Fruit fly (Drosophila melanogaster) whole organism, embryonic: ENCODE results near the gene CG16775.

ENCODE experiments used
- ATbp ChIP-seq: fragments of 200-800 bp; sonication (Bioruptor generic); optimal IDR thresholded peaks from 2 replicates; lab custom pipeline; 2017; ENCODE audit warnings: missing biosample characterization, mild to moderate bottlenecking, missing genetic modification characterization, missing genetic modification reagents
- CG10267 ChIP-seq: fragments of 200-800 bp; sonication (Bioruptor generic); optimal IDR thresholded peaks from 2 replicates; lab custom pipeline; 2018; ENCODE audit warnings: missing biosample characterization, mild to moderate bottlenecking, missing genetic modification characterization, moderate library complexity
- CG10431 ChIP-seq: fragments of 200-800 bp; sonication (Bioruptor generic); optimal IDR thresholded peaks from 3 replicates; lab custom pipeline; 2018; ENCODE audit warnings: missing biosample characterization, mild to moderate bottlenecking, missing genetic modification characterization
- CG10654 ChIP-seq: fragments of 200-800 bp; sonication (Bioruptor generic); optimal IDR thresholded peaks from 2 replicates; lab custom pipeline; 2016; ENCODE audit warnings: missing biosample characterization, missing genetic modification characterization
- CG11085 ChIP-seq: fragments of 200-800 bp; sonication (Bioruptor generic); IDR thresholded peaks from 2 replicates; pipeline ENCODE4 v1.3.6; 2022; ENCODE audit warnings: missing biosample characterization, missing genetic modification characterization
- CG11560 ChIP-seq: fragments of 200-800 bp; sonication (Bioruptor generic); IDR thresholded peaks from 3 replicates; pipeline ENCODE4 v1.3.6; 2022; ENCODE audit warnings: missing biosample characterization, missing genetic modification characterization
- CG11695 ChIP-seq: fragments of 200-800 bp; sonication (Bioruptor generic); IDR thresholded peaks from 3 replicates; pipeline ENCODE4 v1.3.6; 2022; ENCODE audit warnings: missing biosample characterization, missing genetic modification characterization
- CG12071 ChIP-seq: fragments of 200-800 bp; sonication (Bioruptor generic); optimal IDR thresholded peaks from 3 replicates; lab custom pipeline; 2018; ENCODE audit warnings: missing biosample characterization, mild to moderate bottlenecking, missing genetic modification characterization
- CG12942 ChIP-seq: fragments of 200-800 bp; sonication (Bioruptor generic); optimal IDR thresholded peaks from 3 replicates; lab custom pipeline; 2016; ENCODE audit warnings: missing biosample characterization, missing genetic modification characterization
- CG14710 ChIP-seq: fragments of 200-800 bp; sonication (Bioruptor generic); optimal IDR thresholded peaks from 3 replicates; lab custom pipeline; 2019; ENCODE audit warnings: missing biosample characterization, mild to moderate bottlenecking, missing genetic modification characterization, moderate library complexity
- CG17361 ChIP-seq: fragments of 200-800 bp; sonication (Bioruptor generic); IDR thresholded peaks from 3 replicates; pipeline ENCODE4 v1.3.6; 2022; ENCODE audit warnings: missing biosample characterization, missing genetic modification characterization
- CG1792 ChIP-seq: fragments of 200-800 bp; sonication (Bioruptor generic); optimal IDR thresholded peaks from 2 replicates; lab custom pipeline; 2016; ENCODE audit warnings: missing biosample characterization, missing genetic modification characterization
- CG31365 ChIP-seq: fragments of 200-800 bp; sonication (Bioruptor generic); optimal IDR thresholded peaks from 2 replicates; lab custom pipeline; 2018; ENCODE audit warnings: missing biosample characterization, mild to moderate bottlenecking, missing genetic modification characterization
- CG3163 ChIP-seq: fragments of 200-800 bp; sonication (Bioruptor generic); optimal IDR thresholded peaks from 3 replicates; lab custom pipeline; 2016; ENCODE audit warnings: missing biosample characterization, missing genetic modification characterization
- CG3281 ChIP-seq: fragments of 200-800 bp; sonication (Bioruptor generic); optimal IDR thresholded peaks from 3 replicates; lab custom pipeline; 2017; ENCODE audit warnings: missing biosample characterization, mild to moderate bottlenecking, missing genetic modification characterization
- CG33557 ChIP-seq: fragments of 200-800 bp; sonication (Bioruptor generic); optimal IDR thresholded peaks from 2 replicates; lab custom pipeline; 2019; ENCODE audit warnings: missing biosample characterization, mild to moderate bottlenecking, missing genetic modification characterization, moderate library complexity
- CG34224 ChIP-seq: fragments of 200-800 bp; sonication (Bioruptor generic); IDR thresholded peaks from 3 replicates; pipeline ENCODE4 v1.3.6; 2022; ENCODE audit warnings: missing biosample characterization, missing genetic modification characterization; ENCODE audit not compliant: partially characterized antibody
- CG3847 ChIP-seq: fragments of 200-800 bp; sonication (Bioruptor generic); IDR thresholded peaks from 2 replicates; pipeline ENCODE4 v1.3.6; 2022; ENCODE audit warnings: missing biosample characterization, missing genetic modification characterization
- CG3995 ChIP-seq: fragments of 200-800 bp; sonication (Bioruptor generic); optimal IDR thresholded peaks from 3 replicates; lab custom pipeline; 2016; ENCODE audit warnings: missing biosample characterization, missing genetic modification characterization
- CG4424 ChIP-seq: fragments of 200-800 bp; sonication (Bioruptor generic); optimal IDR thresholded peaks from 3 replicates; lab custom pipeline; 2016; ENCODE audit warnings: missing biosample characterization, missing genetic modification characterization
- CHES-1-like ChIP-seq: fragments of 200-800 bp; sonication (Bioruptor generic); optimal IDR thresholded peaks from 2 replicates; lab custom pipeline; 2016; ENCODE audit warnings: missing biosample characterization, missing genetic modification characterization
- HHEX ChIP-seq: fragments of 200-800 bp; sonication (Bioruptor generic); optimal IDR thresholded peaks from 3 replicates; lab custom pipeline; 2017; ENCODE audit warnings: missing biosample characterization, mild to moderate bottlenecking, missing genetic modification characterization, missing genetic modification reagents
- HmgZ ChIP-seq: fragments of 200-800 bp; sonication (Bioruptor generic); optimal IDR thresholded peaks from 2 replicates; lab custom pipeline; 2018; ENCODE audit warnings: missing biosample characterization, mild to moderate bottlenecking, missing genetic modification characterization
- Jarid2 ChIP-seq: fragments of 200-800 bp; sonication (Bioruptor generic); optimal IDR thresholded peaks from 3 replicates; lab custom pipeline; 2017; ENCODE audit warnings: mild to moderate bottlenecking, missing biosample characterization, missing genetic modification reagents, missing genetic modification characterization
- Mes4 ChIP-seq: fragments of 200-800 bp; sonication (Bioruptor generic); optimal IDR thresholded peaks from 2 replicates; lab custom pipeline; 2016; ENCODE audit warnings: missing biosample characterization, missing genetic modification characterization
- Vsx1 ChIP-seq: fragments of 200-800 bp; sonication (Bioruptor generic); optimal IDR thresholded peaks from 2 replicates; lab custom pipeline; 2017; ENCODE audit warnings: missing biosample characterization, mild to moderate bottlenecking, missing genetic modification characterization, missing genetic modification reagents
- az2 ChIP-seq: fragments of 200-800 bp; sonication (Bioruptor generic); optimal IDR thresholded peaks from 3 replicates; lab custom pipeline; 2016; ENCODE audit warnings: missing biosample characterization, missing genetic modification characterization
- btn ChIP-seq: fragments of 200-800 bp; sonication (Bioruptor generic); optimal IDR thresholded peaks from 2 replicates; lab custom pipeline; 2016; ENCODE audit warnings: missing biosample characterization, missing genetic modification characterization
- da ChIP-seq: fragments of 200-800 bp; sonication (Bioruptor generic); optimal IDR thresholded peaks from 2 replicates; lab custom pipeline; 2016; ENCODE audit warnings: missing biosample characterization, missing genetic modification characterization
- disco-r ChIP-seq: fragments of 200-800 bp; sonication (Bioruptor generic); optimal IDR thresholded peaks from 2 replicates; lab custom pipeline; 2016; ENCODE audit warnings: missing biosample characterization, missing genetic modification characterization
- gem ChIP-seq: fragments of 200-800 bp; sonication (Bioruptor generic); optimal IDR thresholded peaks from 2 replicates; lab custom pipeline; 2019; ENCODE audit warnings: missing biosample characterization, mild to moderate bottlenecking, missing genetic modification characterization, moderate library complexity
- gt ChIP-seq: fragments of 200-800 bp; sonication (Bioruptor generic); IDR thresholded peaks from 2 replicates; pipeline ENCODE4 v1.3.6; 2022; ENCODE audit warnings: missing biosample characterization, missing genetic modification characterization
- hb ChIP-seq: fragments of 200-800 bp; sonication (Bioruptor generic); IDR thresholded peaks from 3 replicates; pipeline ENCODE4 v1.3.6; 2022; ENCODE audit warnings: missing biosample characterization, missing genetic modification characterization; ENCODE audit not compliant: partially characterized antibody
- her ChIP-seq: fragments of 200-800 bp; sonication (Bioruptor generic); optimal IDR thresholded peaks from 2 replicates; lab custom pipeline; 2016; ENCODE audit warnings: missing biosample characterization, missing genetic modification characterization
- jumu ChIP-seq: fragments of 200-800 bp; sonication (Bioruptor generic); optimal IDR thresholded peaks from 3 replicates; lab custom pipeline; 2016; ENCODE audit warnings: missing biosample characterization, missing genetic modification characterization
- nerfin-1 ChIP-seq: fragments of 200-800 bp; sonication (Bioruptor generic); optimal IDR thresholded peaks from 3 replicates; lab custom pipeline; 2019; ENCODE audit warnings: missing biosample characterization, mild to moderate bottlenecking, missing genetic modification characterization, moderate library complexity
- nerfin-2 ChIP-seq: fragments of 200-800 bp; sonication (Bioruptor generic); IDR thresholded peaks from 2 replicates; pipeline ENCODE4 v1.3.6; 2022; ENCODE audit warnings: missing biosample characterization, missing genetic modification characterization; ENCODE audit not compliant: partially characterized antibody
- p53 ChIP-seq: fragments of 200-800 bp; sonication (Bioruptor generic); optimal IDR thresholded peaks from 2 replicates; lab custom pipeline; 2016; ENCODE audit warnings: missing biosample characterization, missing genetic modification characterization
- peb ChIP-seq: fragments of 200-800 bp; sonication (Bioruptor generic); IDR thresholded peaks from 2 replicates; pipeline ENCODE4 v1.3.6; 2022; ENCODE audit warnings: missing biosample characterization, missing genetic modification characterization
- phol ChIP-seq: fragments of 200-800 bp; sonication (Bioruptor generic); optimal IDR thresholded peaks from 3 replicates; lab custom pipeline; 2018; ENCODE audit warnings: missing biosample characterization, mild to moderate bottlenecking, missing genetic modification characterization, moderate library complexity
- pzg ChIP-seq: fragments of 200-800 bp; sonication (Bioruptor generic); optimal IDR thresholded peaks from 3 replicates; lab custom pipeline; 2018; ENCODE audit warnings: missing biosample characterization, mild to moderate bottlenecking, missing genetic modification characterization, moderate library complexity
- repo ChIP-seq: fragments of 200-800 bp; sonication (Bioruptor generic); optimal IDR thresholded peaks from 2 replicates; lab custom pipeline; 2016; ENCODE audit warnings: missing biosample characterization, missing genetic modification characterization
- rib ChIP-seq: fragments of 200-800 bp; sonication (Bioruptor generic); IDR thresholded peaks from 2 replicates; pipeline ENCODE4 v1.3.6; 2022; ENCODE audit warnings: missing biosample characterization, missing genetic modification characterization
- sens-2 ChIP-seq: fragments of 200-800 bp; sonication (Bioruptor generic); IDR thresholded peaks from 2 replicates; pipeline ENCODE4 v1.3.6; 2022; ENCODE audit warnings: missing biosample characterization, missing genetic modification characterization
- sob ChIP-seq: fragments of 200-800 bp; sonication (Bioruptor generic); IDR thresholded peaks from 2 replicates; pipeline ENCODE4 v1.3.6; 2022; ENCODE audit warnings: missing biosample characterization, missing genetic modification characterization
- ssp ChIP-seq: fragments of 200-800 bp; sonication (Bioruptor generic); IDR thresholded peaks from 2 replicates; pipeline ENCODE4 v1.3.6; 2022; ENCODE audit warnings: missing biosample characterization, missing genetic modification characterization
- tgo ChIP-seq: fragments of 200-800 bp; sonication (Bioruptor generic); IDR thresholded peaks from 3 replicates; pipeline ENCODE4 v1.3.6; 2022; ENCODE audit warnings: missing biosample characterization, missing genetic modification characterization
- ttk ChIP-seq: fragments of 200-800 bp; sonication (Bioruptor generic); IDR thresholded peaks from 2 replicates; pipeline ENCODE4 v2.1.2; 2022; ENCODE audit warnings: missing biosample characterization, missing genetic modification characterization
- unc-4 ChIP-seq: fragments of 200-800 bp; sonication (Bioruptor generic); IDR thresholded peaks from 2 replicates; pipeline ENCODE4 v1.3.6; 2022; ENCODE audit warnings: missing biosample characterization, missing genetic modification characterization; ENCODE audit not compliant: partially characterized antibody

Gene CG16775

dm6 chr3L:17846169-17846981, 40.1 kb downstream of the CG16775 start, which contains the start of the genes MED19 and CG7430 (continued):
- peak; percentile 21 for TF ChIP-seq CG33557 (GFP tag; lab: Kevin White, UChicago)
- no peak for TF ChIP-seq az2 (GFP tag; lab: Kevin White, UChicago)
- peak; percentile 84 for TF ChIP-seq Jarid2
- TF ChIP-seq CG10431 (GFP tag; lab: Kevin White, UChicago), result peak; percentile 33
- TF ChIP-seq nerfin-2 (GFP tag; lab: Robert Waterston, UW), result no peak
- TF ChIP-seq peb (GFP tag; lab: Robert Waterston, UW), result no peak
- TF ChIP-seq rib (GFP tag; lab: Robert Waterston, UW), result no peak
- no peak for TF ChIP-seq tgo (GFP tag; lab: Robert Waterston, UW)
- TF ChIP-seq CG34224, result peak; percentile 28; the same call in 1 of the 3 replicates
- TF ChIP-seq sens-2 (GFP tag; lab: Robert Waterston, UW), result no peak
- peak; percentile 2 for TF ChIP-seq HHEX
- TF ChIP-seq CG1792 (GFP tag; lab: Kevin White, UChicago), result no peak
- no peak for TF ChIP-seq gem (tag; lab: Kevin White, UChicago)
- TF ChIP-seq CG11085, result no peak
- peak; percentile 27; the same call in 1 of the 2 replicates for TF ChIP-seq CG3847
- peak; percentile 32 for TF ChIP-seq nerfin-1 (tag; lab: Kevin White, UChicago)
- no peak for TF ChIP-seq CG12071 (GFP tag; lab: Kevin White, UChicago)
- TF ChIP-seq Vsx1 (GFP tag; lab: Kevin White, UChicago), result no peak
- TF ChIP-seq CG4424 (GFP tag; lab: Kevin White, UChicago), result peak; percentile 9
- peak; percentile 63 for TF ChIP-seq CHES-1-like (GFP tag; lab: Kevin White, UChicago)
- TF ChIP-seq CG10267 (tag; lab: Kevin White, UChicago), result peak; percentile 21
- peak; percentile 50 for TF ChIP-seq CG3281
- TF ChIP-seq CG12942 (GFP tag; lab: Kevin White, UChicago), result no peak
- TF ChIP-seq CG14710 (tag; lab: Kevin White, UChicago), result peak; percentile 59
- no peak for TF ChIP-seq CG31365 (tag; lab: Kevin White, UChicago)
- no peak for TF ChIP-seq CG3163 (GFP tag; lab: Kevin White, UChicago)
- TF ChIP-seq her (GFP tag; lab: Kevin White, UChicago), result peak; percentile 46
- peak; percentile 98 for TF ChIP-seq phol (tag; lab: Kevin White, UChicago)
- no peak for TF ChIP-seq ssp
- TF ChIP-seq jumu (GFP tag; lab: Kevin White, UChicago), result no peak
- TF ChIP-seq p53 (GFP tag; lab: Kevin White, UChicago), result no peak
- TF ChIP-seq HmgZ (tag; lab: Kevin White, UChicago), result peak; percentile 38
- TF ChIP-seq CG11695 (GFP tag; lab: Robert Waterston, UW), result no peak
- TF ChIP-seq btn (GFP tag; lab: Kevin White, UChicago), result no peak
- TF ChIP-seq ATbp (GFP tag; lab: Kevin White, UChicago), result no peak
- peak; percentile 94 for TF ChIP-seq CG11560
- TF ChIP-seq da (GFP tag; lab: Kevin White, UChicago), result no peak
- TF ChIP-seq CG10654 (GFP tag; lab: Kevin White, UChicago), result no peak
- peak; percentile 28 for TF ChIP-seq repo (GFP tag; lab: Kevin White, UChicago)
- TF ChIP-seq hb (GFP tag; lab: Robert Waterston, UW), result no peak
- TF ChIP-seq CG17361 (GFP tag; lab: Robert Waterston, UW), result peak; percentile 54; the same call in 2 of the 3 replicates
- TF ChIP-seq sob (GFP tag; lab: Robert Waterston, UW), result peak; percentile 55; the same call in 1 of the 2 replicates
- TF ChIP-seq CG3995 (GFP tag; lab: Kevin White, UChicago), result no peak
- TF ChIP-seq ttk, result no peak
- TF ChIP-seq Mes4, result no peak
- peak; percentile 91 for TF ChIP-seq pzg (GFP tag; lab: Kevin White, UChicago)
- no peak for TF ChIP-seq unc-4 (GFP tag; lab: Robert Waterston, UW)
- no peak for TF ChIP-seq disco-r (GFP tag; lab: Kevin White, UChicago)
- no peak for TF ChIP-seq gt
